Worm (Caenorhabditis elegans) whole organism, young adult: ENCODE results near the gene C36A4.10.
A peak's percentile ranks its signal among the peaks of the same experiment; 100 is the strongest.

Experiments
- B0019.2 ChIP-seq: fragments of 200-800 bp; sonication (Bioruptor generic); conservative IDR thresholded peaks from 2 replicates; pipeline ENCODE4 v1.3.6; 2022; ENCODE audit warnings: missing genetic modification reagents, missing genetic modification characterization, missing compliant biosample characterization
- C17E4.6 ChIP-seq: fragments of 200-800 bp; sonication (Bioruptor generic); IDR thresholded peaks from 2 replicates; pipeline ENCODE4 v1.3.6; 2022; ENCODE audit warnings: missing genetic modification reagents, missing genetic modification characterization, missing compliant biosample characterization
- F10E7.11 ChIP-seq: sonication (generic microtip); optimal IDR thresholded peaks from 2 replicates; lab custom pipeline; 2017; ENCODE audit warnings: mild to moderate bottlenecking, missing genetic modification characterization, moderate library complexity, missing compliant biosample characterization
- F22D6.2 ChIP-seq: sonication (generic microtip); optimal IDR thresholded peaks from 2 replicates; lab custom pipeline; 2016; ENCODE audit warnings: mild to moderate bottlenecking, missing genetic modification characterization, missing compliant biosample characterization
- K11D2.4 ChIP-seq: fragments of 200-800 bp; sonication (Bioruptor generic); IDR thresholded peaks from 2 replicates; pipeline ENCODE4 v1.3.6; 2022; ENCODE audit warnings: missing genetic modification reagents, missing genetic modification characterization, missing compliant biosample characterization
- T07F8.4 ChIP-seq: sonication (generic microtip); optimal IDR thresholded peaks from 2 replicates; lab custom pipeline; 2016; ENCODE audit warnings: mild to moderate bottlenecking, missing genetic modification characterization, moderate library complexity, missing compliant biosample characterization
- Y53G8AR.9 ChIP-seq: fragments of 200-800 bp; sonication (Bioruptor generic); conservative IDR thresholded peaks from 2 replicates; pipeline ENCODE4 v1.3.6; 2022; ENCODE audit warnings: missing genetic modification reagents, missing genetic modification characterization, missing compliant biosample characterization
- ZK185.1 ChIP-seq: sonication (generic microtip); optimal IDR thresholded peaks from 2 replicates; lab custom pipeline; 2016; ENCODE audit warnings: mild to moderate bottlenecking, missing genetic modification characterization, missing compliant biosample characterization; ENCODE audit not compliant: poor library complexity, severe bottlenecking
- ama-1 ChIP-seq, 3 experiments: fragments of 150-350 bp in 1 of 3; sonication (generic microtip) in 2 of 3; optimal IDR thresholded peaks; 2 replicates each; lab custom pipeline; 2014 to 2018; ENCODE audit warnings: missing biosample characterization in 2 of 3, missing genetic modification characterization in 2 of 3, missing genetic modification reagents in 2 of 3
- atf-7 ChIP-seq: sonication (generic microtip); optimal IDR thresholded peaks from 2 replicates; lab custom pipeline; 2017; ENCODE audit warnings: mild to moderate bottlenecking, missing genetic modification characterization, missing compliant biosample characterization
- attf-6 ChIP-seq: fragments of 200-800 bp; sonication (Bioruptor generic); IDR thresholded peaks from 2 replicates; pipeline ENCODE4 v1.3.6; 2022; ENCODE audit warnings: missing genetic modification reagents, missing genetic modification characterization, missing compliant biosample characterization
- ccch-3 ChIP-seq: fragments of 200-800 bp; sonication (Bioruptor generic); optimal IDR thresholded peaks from 2 replicates; lab custom pipeline; 2018; ENCODE audit warnings: mild to moderate bottlenecking, missing genetic modification characterization, missing compliant biosample characterization
- cebp-1 ChIP-seq, 2 experiments: fragments of 200-800 bp in 1 of 2; sonication (Bioruptor generic) in 1 of 2; sonication (generic microtip) in 1 of 2; IDR thresholded peaks in 1 of 2; optimal IDR thresholded peaks in 1 of 2; 2 replicates each; pipeline versions ENCODE4 v1.3.6 to Lab custom; 2017 to 2022; ENCODE audit warnings: missing compliant biosample characterization in 2 of 2, missing genetic modification characterization in 2 of 2, mild to moderate bottlenecking in 1 of 2, missing genetic modification reagents in 1 of 2, moderate library complexity in 1 of 2
- cebp-2 ChIP-seq: fragments of 200-800 bp; sonication (Bioruptor generic); IDR thresholded peaks from 2 replicates; pipeline ENCODE4 v1.3.6; 2022; ENCODE audit warnings: missing genetic modification characterization, missing compliant biosample characterization
- chd-7 ChIP-seq: sonication (generic microtip); optimal IDR thresholded peaks from 2 replicates; lab custom pipeline; 2016; ENCODE audit warnings: mild to moderate bottlenecking, missing genetic modification characterization, moderate library complexity, missing compliant biosample characterization
- dox-1 ChIP-seq: fragments of 200-800 bp; sonication (Bioruptor generic); IDR thresholded peaks from 2 replicates; pipeline ENCODE4 v1.3.6; 2022; ENCODE audit warnings: missing genetic modification reagents, missing genetic modification characterization, missing compliant biosample characterization
- egrh-3 ChIP-seq: fragments of 200-800 bp; sonication (Bioruptor generic); IDR thresholded peaks from 2 replicates; pipeline ENCODE4 v1.3.6; 2022; ENCODE audit warnings: missing genetic modification reagents, missing genetic modification characterization, missing compliant biosample characterization
- ekl-4 ChIP-seq: fragments of 200-800 bp; sonication (Bioruptor generic); IDR thresholded peaks from 2 replicates; pipeline ENCODE4 v1.3.6; 2022; ENCODE audit warnings: missing genetic modification reagents, missing genetic modification characterization, missing compliant biosample characterization
- him-1 ChIP-seq: sonication (generic microtip); optimal IDR thresholded peaks from 2 replicates; lab custom pipeline; 2016; ENCODE audit warnings: missing genotype, missing genetic modification reagents, missing genetic modification characterization, missing compliant biosample characterization
- lin-35 ChIP-seq, 3 experiments: fragments of 150-350 bp in 2 of 3; sonication (generic microtip) in 1 of 3; optimal IDR thresholded peaks; 2 replicates each; lab custom pipeline; 2014 to 2018; ENCODE audit warnings: missing biosample characterization in 3 of 3, missing genetic modification characterization in 3 of 3, missing genetic modification reagents in 3 of 3
- lin-54 ChIP-seq: fragments of 200-800 bp; sonication (Bioruptor generic); optimal IDR thresholded peaks from 2 replicates; lab custom pipeline; 2018; ENCODE audit warnings: mild to moderate bottlenecking, missing genetic modification characterization, missing compliant biosample characterization
- madf-6 ChIP-seq: fragments of 200-800 bp; sonication (Bioruptor generic); IDR thresholded peaks from 2 replicates; pipeline ENCODE4 v1.3.6; 2022; ENCODE audit warnings: missing genetic modification reagents, missing genetic modification characterization, missing compliant biosample characterization
- nfyb-1 ChIP-seq: fragments of 200-800 bp; sonication (Bioruptor generic); IDR thresholded peaks from 2 replicates; pipeline ENCODE4 v1.3.6; 2022; ENCODE audit warnings: missing genetic modification reagents, missing genetic modification characterization, missing compliant biosample characterization
- nhr-27 ChIP-seq: fragments of 200-800 bp; sonication (Bioruptor generic); optimal IDR thresholded peaks from 2 replicates; lab custom pipeline; 2018; ENCODE audit warnings: mild to moderate bottlenecking, missing genetic modification characterization, moderate library complexity, missing compliant biosample characterization
- snpc-1.3 ChIP-seq: sonication (generic microtip); optimal IDR thresholded peaks from 2 replicates; lab custom pipeline; 2017; ENCODE audit warnings: missing genetic modification characterization, mild to moderate bottlenecking, missing compliant biosample characterization, antibody characterized with exemption, moderate library complexity, missing genotype, missing genetic modification reagents; ENCODE audit not compliant: insufficient read depth
- snpc-3.4 ChIP-seq: sonication (generic microtip); optimal IDR thresholded peaks from 2 replicates; lab custom pipeline; 2017; ENCODE audit warnings: missing genetic modification characterization, mild to moderate bottlenecking, missing compliant biosample characterization, antibody characterized with exemption, moderate library complexity, missing genotype, missing genetic modification reagents
- ztf-22 ChIP-seq: fragments of 200-800 bp; sonication (Bioruptor generic); optimal IDR thresholded peaks from 2 replicates; lab custom pipeline; 2018; ENCODE audit warnings: mild to moderate bottlenecking, missing genetic modification characterization, moderate library complexity, missing compliant biosample characterization
- ztf-26 ChIP-seq: sonication (generic microtip); optimal IDR thresholded peaks from 2 replicates; lab custom pipeline; 2017; ENCODE audit warnings: missing genetic modification characterization, missing compliant biosample characterization
- ztf-28 ChIP-seq: fragments of 200-800 bp; sonication (Bioruptor generic); IDR thresholded peaks from 2 replicates; pipeline ENCODE4 v1.3.6; 2022; ENCODE audit warnings: missing genetic modification reagents, missing genetic modification characterization, missing compliant biosample characterization
- ztf-3 ChIP-seq: fragments of 200-800 bp; sonication (Bioruptor generic); optimal IDR thresholded peaks from 2 replicates; lab custom pipeline; 2018; ENCODE audit warnings: mild to moderate bottlenecking, missing genetic modification characterization, missing compliant biosample characterization

The C36A4.10 gene

DNA sequence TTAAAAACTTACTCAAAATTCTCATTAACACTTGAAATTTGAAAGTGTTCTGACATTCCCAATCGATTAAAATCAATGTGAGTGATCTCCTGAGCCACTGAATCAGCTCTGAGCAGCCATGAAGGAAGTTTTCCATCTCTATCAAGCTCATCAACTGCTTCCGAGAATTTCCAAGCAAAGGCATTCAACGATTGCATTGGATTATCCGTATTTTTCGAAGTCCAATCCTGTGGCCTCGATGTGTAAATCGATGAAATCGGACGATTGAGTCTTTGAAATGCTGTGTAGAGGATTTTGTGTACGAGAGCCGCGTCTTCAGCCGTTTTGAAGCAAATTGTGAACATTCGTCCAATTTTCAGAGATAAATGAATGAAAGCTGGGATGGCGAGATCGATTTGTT is 35.3 kb downstream of the C36A4.10 start:
- TF ChIP-seq ama-1 (optimal IDR thresholded peaks at IDR 0.05; lab: Kevin White, UChicago) (peak; percentile 51), ama-1 (GFP tag; optimal IDR thresholded peaks at IDR 0.05; lab: Kevin White, UChicago) (no peak), ccch-3 (GFP tag; lab: Kevin White, UChicago) (no peak), madf-6 (GFP tag; lab: Robert Waterston, UW) (0 out of 2 replicates have a peak, but pooled peaks have one; percentile 27), F10E7.11 (tag; lab: Kevin White, UChicago) (no peak), ztf-28 (GFP tag; lab: Robert Waterston, UW) (no peak), egrh-3 (no peak), ztf-22 (no peak)

- TF ChIP-seq lin-54 (GFP tag; lab: Kevin White, UChicago), result peak; percentile 10
- no peak for TF ChIP-seq cebp-1 (GFP tag; IDR thresholded peaks at IDR 0.05; lab: Robert Waterston, UW)
- peak; percentile 12 for TF ChIP-seq cebp-1 (tag; optimal IDR thresholded peaks at IDR 0.05; lab: Kevin White, UChicago)
- TF ChIP-seq lin-35 (GFP tag; optimal IDR thresholded peaks at IDR 0.05; lab: Kevin White, UChicago), result peak in 1 of 3 experiments; percentile 25
- TF ChIP-seq atf-7 (tag; lab: Kevin White, UChicago), result no peak
- TF ChIP-seq B0019.2 (GFP tag; lab: Robert Waterston, UW), result no peak
- no peak for TF ChIP-seq ztf-26 (tag; lab: Kevin White, UChicago)
- TF ChIP-seq nfyb-1, result peak; percentile 97
- TF ChIP-seq dox-1 (GFP tag; lab: Robert Waterston, UW), result 0 out of 2 replicates have a peak, but pooled peaks have one; percentile 33
- TF ChIP-seq ZK185.1, result no peak
- TF ChIP-seq, all 124 proteins: peak for 5
Measured at ce11 chrIII:3790855-3791254, 40.4 kb downstream of the C36A4.10 start.

- TF ChIP-seq dox-1 (GFP tag; lab: Robert Waterston, UW), result no peak
- no peak for TF ChIP-seq snpc-1.3
- TF ChIP-seq him-1 (tag; lab: Kevin White, UChicago), result peak; percentile 56
- 0 out of 2 replicates have a peak, but pooled peaks have one; percentile 46 for TF ChIP-seq nfyb-1
- no peak for TF ChIP-seq F10E7.11 (tag; lab: Kevin White, UChicago)
- TF ChIP-seq nhr-27 (tag; lab: Kevin White, UChicago), result no peak
- no peak for TF ChIP-seq cebp-1 (GFP tag; IDR thresholded peaks at IDR 0.05; lab: Robert Waterston, UW)
- TF ChIP-seq cebp-1 (tag; optimal IDR thresholded peaks at IDR 0.05; lab: Kevin White, UChicago), result peak; percentile 34
- TF ChIP-seq ekl-4 (GFP tag; lab: Robert Waterston, UW), result peak; percentile 47; the same call in 1 of the 2 replicates
- TF ChIP-seq T07F8.4 (tag; lab: Kevin White, UChicago), result no peak
- TF ChIP-seq C17E4.6 (GFP tag; lab: Robert Waterston, UW), result no peak
- TF ChIP-seq F22D6.2, result no peak
- TF ChIP-seq Y53G8AR.9, result peak; percentile 21; the same call in 1 of the 2 replicates
- 0 out of 2 replicates have a peak, but pooled peaks have one; percentile 60 for TF ChIP-seq cebp-2 (GFP tag; lab: Robert Waterston, UW)
- no peak for TF ChIP-seq snpc-3.4 (tag; lab: Kevin White, UChicago)
- peak; percentile 8; the same call in 1 of the 2 replicates for TF ChIP-seq madf-6 (GFP tag; lab: Robert Waterston, UW)
- peak; percentile 34 for TF ChIP-seq atf-7 (tag; lab: Kevin White, UChicago)
- TF ChIP-seq attf-6 (GFP tag; lab: Robert Waterston, UW), result no peak
- TF ChIP-seq K11D2.4 (GFP tag; lab: Robert Waterston, UW), result 0 out of 2 replicates have a peak, but pooled peaks have one; percentile 32
- no peak for TF ChIP-seq ztf-3
- peak; percentile 40 for TF ChIP-seq chd-7 (tag; lab: Kevin White, UChicago)
- peak in 1 of 3 experiments; percentile 29 for TF ChIP-seq lin-35 (GFP tag; optimal IDR thresholded peaks at IDR 0.05; lab: Kevin White, UChicago)
Measured at ce11 chrIII:3789688-3790371, 41.5 kb downstream of the C36A4.10 start.
